Worm (Caenorhabditis elegans) whole organism, mixed stage, embryonic: ENCODE data around the gene Y57G11C.36.

Source experiments
- M03D4.4 ChIP-seq: sonication (generic microtip); optimal IDR thresholded peaks from 2 replicates; lab custom pipeline; 2017; ENCODE audit warnings: mild to moderate bottlenecking, missing genetic modification characterization, missing compliant biosample characterization
- bed-3 ChIP-seq: fragments of 200-800 bp; sonication (Bioruptor generic); optimal IDR thresholded peaks from 3 replicates; lab custom pipeline; 2018; ENCODE audit warnings: mild to moderate bottlenecking, missing genetic modification characterization, moderate library complexity, missing compliant biosample characterization
- blmp-1 ChIP-seq: fragments of 150-350 bp; optimal IDR thresholded peaks from 2 replicates; lab custom pipeline; 2014; ENCODE audit warnings: missing biosample characterization, missing genetic modification characterization
- ceh-39 ChIP-seq: fragments of 150-350 bp; optimal IDR thresholded peaks from 2 replicates; lab custom pipeline; 2014; ENCODE audit warnings: missing biosample characterization, missing genetic modification characterization
- ceh-43 ChIP-seq: fragments of 200-800 bp; sonication (Bioruptor generic); optimal IDR thresholded peaks from 2 replicates; lab custom pipeline; 2018; ENCODE audit warnings: mild to moderate bottlenecking, missing genetic modification characterization, moderate library complexity, missing compliant biosample characterization
- ceh-83 ChIP-seq: fragments of 200-800 bp; sonication (Bioruptor generic); optimal IDR thresholded peaks from 2 replicates; lab custom pipeline; 2018; ENCODE audit warnings: mild to moderate bottlenecking, missing genetic modification characterization, missing compliant biosample characterization
- drap-1 ChIP-seq: fragments of 200-800 bp; sonication (Bioruptor generic); optimal IDR thresholded peaks from 3 replicates; lab custom pipeline; 2018; ENCODE audit warnings: mild to moderate bottlenecking, missing genetic modification characterization, missing compliant biosample characterization
- elt-1 ChIP-seq: sonication (generic microtip); optimal IDR thresholded peaks from 2 replicates; lab custom pipeline; 2017; ENCODE audit warnings: missing genetic modification characterization, mild to moderate bottlenecking, missing compliant biosample characterization, antibody characterized with exemption, moderate library complexity, borderline replicate concordance; ENCODE audit not compliant: insufficient read depth
- elt-3 ChIP-seq: fragments of 150-350 bp; optimal IDR thresholded peaks from 2 replicates; lab custom pipeline; 2014; ENCODE audit warnings: missing biosample characterization, missing genetic modification characterization
- flh-1 ChIP-seq: fragments of 200-800 bp; sonication (Bioruptor generic); optimal IDR thresholded peaks from 2 replicates; lab custom pipeline; 2018; ENCODE audit warnings: mild to moderate bottlenecking, missing genetic modification characterization, moderate library complexity, missing compliant biosample characterization
- ham-2 ChIP-seq: fragments of 200-800 bp; sonication (Bioruptor generic); optimal IDR thresholded peaks from 2 replicates; lab custom pipeline; 2018; ENCODE audit warnings: mild to moderate bottlenecking, missing genetic modification characterization, missing compliant biosample characterization
- hlh-1 ChIP-seq: fragments of 150-350 bp; optimal IDR thresholded peaks from 2 replicates; lab custom pipeline; 2014; ENCODE audit warnings: missing biosample characterization, missing genetic modification reagents, missing genetic modification characterization
- lin-13 ChIP-seq: fragments of 150-350 bp; optimal IDR thresholded peaks from 2 replicates; lab custom pipeline; 2014; ENCODE audit warnings: missing biosample characterization, missing genetic modification characterization
- lin-32 ChIP-seq: fragments of 200-800 bp; sonication (Bioruptor generic); optimal IDR thresholded peaks from 2 replicates; lab custom pipeline; 2018; ENCODE audit warnings: mild to moderate bottlenecking, missing genetic modification characterization, missing compliant biosample characterization
- lsy-2 ChIP-seq: fragments of 150-350 bp; optimal IDR thresholded peaks from 2 replicates; lab custom pipeline; 2014; ENCODE audit warnings: missing biosample characterization, missing genetic modification characterization
- mab-5 ChIP-seq: fragments of 150-350 bp; optimal IDR thresholded peaks from 2 replicates; lab custom pipeline; 2014; ENCODE audit warnings: missing biosample characterization, missing genetic modification characterization
- mep-1 ChIP-seq: fragments of 150-350 bp; optimal IDR thresholded peaks from 2 replicates; lab custom pipeline; 2017; ENCODE audit warnings: missing biosample characterization, missing genetic modification reagents, missing genetic modification characterization, inconsistent platforms
- mls-2 ChIP-seq: sonication (generic microtip); optimal IDR thresholded peaks from 2 replicates; lab custom pipeline; 2016; ENCODE audit warnings: mild to moderate bottlenecking, missing genetic modification characterization, moderate library complexity, missing compliant biosample characterization
- nhr-12 ChIP-seq: fragments of 150-350 bp; optimal IDR thresholded peaks from 2 replicates; lab custom pipeline; 2014; ENCODE audit warnings: missing biosample characterization, missing genetic modification characterization
- nhr-2 ChIP-seq: fragments of 150-350 bp; optimal IDR thresholded peaks from 2 replicates; lab custom pipeline; 2014; ENCODE audit warnings: missing biosample characterization, missing genetic modification characterization
- nhr-237 ChIP-seq: fragments of 150-350 bp; optimal IDR thresholded peaks from 2 replicates; lab custom pipeline; 2014; ENCODE audit warnings: missing biosample characterization, missing genetic modification characterization
- nhr-28 ChIP-seq: fragments of 150-350 bp; optimal IDR thresholded peaks from 2 replicates; lab custom pipeline; 2014; ENCODE audit warnings: missing biosample characterization, missing genetic modification characterization
- nhr-76 ChIP-seq: sonication (generic microtip); optimal IDR thresholded peaks from 2 replicates; lab custom pipeline; 2017; ENCODE audit warnings: missing biosample characterization, missing genetic modification characterization
- pha-4 ChIP-seq: fragments of 150-350 bp; optimal IDR thresholded peaks from 2 replicates; lab custom pipeline; 2018; ENCODE audit warnings: missing biosample characterization, missing genetic modification reagents, missing genetic modification characterization
- sem-2 ChIP-seq: fragments of 200-800 bp; sonication (Bioruptor generic); optimal IDR thresholded peaks from 2 replicates; lab custom pipeline; 2018; ENCODE audit warnings: mild to moderate bottlenecking, missing genetic modification characterization, missing compliant biosample characterization
- snpc-4 ChIP-seq: fragments of 150-350 bp; optimal IDR thresholded peaks from 2 replicates; lab custom pipeline; 2014; ENCODE audit warnings: missing biosample characterization, missing genetic modification characterization
- sptf-1 ChIP-seq: sonication (generic microtip); optimal IDR thresholded peaks from 2 replicates; lab custom pipeline; 2017; ENCODE audit warnings: mild to moderate bottlenecking, missing genetic modification characterization, moderate library complexity, missing compliant biosample characterization
- tbx-8 ChIP-seq: fragments of 200-800 bp; sonication (Bioruptor generic); optimal IDR thresholded peaks from 2 replicates; lab custom pipeline; 2018; ENCODE audit warnings: mild to moderate bottlenecking, missing genetic modification characterization, moderate library complexity, missing compliant biosample characterization
- unc-120 ChIP-seq: sonication (generic microtip); optimal IDR thresholded peaks from 2 replicates; lab custom pipeline; 2017; ENCODE audit warnings: missing genetic modification characterization, missing compliant biosample characterization; ENCODE audit not compliant: poor library complexity, severe bottlenecking
- unc-39 ChIP-seq: fragments of 150-350 bp; optimal IDR thresholded peaks from 2 replicates; lab custom pipeline; 2014; ENCODE audit warnings: missing biosample characterization, missing genetic modification characterization
- unc-62 ChIP-seq: fragments of 150-350 bp; optimal IDR thresholded peaks from 2 replicates; lab custom pipeline; 2014; ENCODE audit warnings: missing biosample characterization, missing genetic modification reagents, missing genetic modification characterization
- zip-8 ChIP-seq: fragments of 150-350 bp; optimal IDR thresholded peaks from 2 replicates; lab custom pipeline; 2014; ENCODE audit warnings: missing biosample characterization, missing genetic modification characterization
- ztf-11 ChIP-seq: fragments of 150-350 bp; optimal IDR thresholded peaks from 2 replicates; lab custom pipeline; 2014; ENCODE audit warnings: missing biosample characterization, missing genetic modification characterization

The Y57G11C.36 gene

ce11 chrIV:14800931-14801330 lies 27.4 kb upstream of the Y57G11C.36 start:
- TF ChIP-seq sptf-1 (no peak), bed-3 (GFP tag; lab: Kevin White, UChicago) (no peak), lin-32 (no peak), mls-2 (tag; lab: Kevin White, UChicago) (no peak), nhr-12 (tag; lab: Kevin White, UChicago) (no peak), mab-5 (no peak), unc-120 (no peak), elt-3 (no peak), zip-8 (no peak), hlh-1 (tag; lab: Kevin White, UChicago) (no peak)

- no peak for TF ChIP-seq blmp-1 (tag; lab: Kevin White, UChicago)
- no peak for TF ChIP-seq unc-62
Measured at ce11 chrIV:14799186-14799585, 25.6 kb upstream of the Y57G11C.36 start, which contains the start of gene Y57G11C.14. Gene Y57G11C.14 (plus strand): TSS chrIV:14799311.

ce11 chrIV:14797849-14798248 lies 24.3 kb upstream of the Y57G11C.36 start, which contains the start of gene arl-8:
Gene arl-8 (plus strand): TSS chrIV:14798149.
- no peak for TF ChIP-seq blmp-1 (tag; lab: Kevin White, UChicago)
- no peak for TF ChIP-seq M03D4.4 (tag; lab: Kevin White, UChicago)
- TF ChIP-seq mep-1: no peak
- no peak for TF ChIP-seq sptf-1
- TF ChIP-seq lin-32: no peak
- no peak for TF ChIP-seq ceh-39 (tag; lab: Kevin White, UChicago)
- TF ChIP-seq unc-62: no peak
- TF ChIP-seq nhr-237 (tag; lab: Kevin White, UChicago): no peak
- TF ChIP-seq ham-2: no peak
- TF ChIP-seq tbx-8 (GFP tag; lab: Kevin White, UChicago): no peak

ce11 chrIV:14797354-14797753 lies 23.8 kb upstream of the Y57G11C.36 start, which contains the start of the genes Y57G11C.1147 and nuo-3:
Gene Y57G11C.1147 (minus strand): TSS chrIV:14797514.
Gene nuo-3 (minus strand): TSS chrIV:14797544.
- TF ChIP-seq lsy-2 (tag; lab: Kevin White, UChicago) (no peak), zip-8 (no peak), unc-39 (tag; lab: Kevin White, UChicago) (no peak), snpc-4 (tag; lab: Kevin White, UChicago) (no peak), ceh-83 (GFP tag; lab: Kevin White, UChicago) (no peak), nhr-28 (tag; lab: Kevin White, UChicago) (no peak), drap-1 (no peak), mep-1 (no peak)

ce11 chrIV:14795918-14796488 lies 22.4 kb upstream of the Y57G11C.36 start, which contains the start of gene coq-3:
Gene coq-3 (minus strand): TSS chrIV:14796324.
- TF ChIP-seq snpc-4 (tag; lab: Kevin White, UChicago): no peak
- no peak for TF ChIP-seq mls-2 (tag; lab: Kevin White, UChicago)
- no peak for TF ChIP-seq zip-8
- no peak for TF ChIP-seq ceh-43 (GFP tag; lab: Kevin White, UChicago)
- TF ChIP-seq unc-62: no peak
- TF ChIP-seq M03D4.4 (tag; lab: Kevin White, UChicago): no peak
- TF ChIP-seq lin-13 (tag; lab: Kevin White, UChicago): no peak
- no peak for TF ChIP-seq unc-120
- TF ChIP-seq nhr-76 (tag; lab: Kevin White, UChicago): no peak
- no peak for TF ChIP-seq sptf-1
- TF ChIP-seq elt-3: no peak
- no peak for TF ChIP-seq hlh-1 (tag; lab: Kevin White, UChicago)
- TF ChIP-seq nhr-2: no peak
- TF ChIP-seq lin-32: no peak
- TF ChIP-seq mab-5: no peak
- TF ChIP-seq nhr-28 (tag; lab: Kevin White, UChicago): no peak
- TF ChIP-seq, all 35 proteins: peak for 0

ce11 chrIV:14793900-14794624 lies 20.5 kb upstream of the Y57G11C.36 start:
- TF ChIP-seq lin-13 (tag; lab: Kevin White, UChicago) (peak; percentile 13), unc-120 (peak; percentile 43), ham-2 (peak; percentile 48), ztf-11 (tag; lab: Kevin White, UChicago) (peak; percentile 14), nhr-76 (tag; lab: Kevin White, UChicago) (no peak), mls-2 (tag; lab: Kevin White, UChicago) (peak; percentile 44), zip-8 (no peak), lin-32 (no peak), sem-2 (GFP tag; lab: Kevin White, UChicago) (no peak), snpc-4 (tag; lab: Kevin White, UChicago) (no peak), elt-1 (tag; lab: Kevin White, UChicago) (no peak), ceh-39 (tag; lab: Kevin White, UChicago) (peak; percentile 75), ceh-43 (GFP tag; lab: Kevin White, UChicago) (peak; percentile 14), nhr-2 (no peak), drap-1 (no peak), hlh-1 (tag; lab: Kevin White, UChicago) (no peak), mep-1 (peak; percentile 6), blmp-1 (tag; lab: Kevin White, UChicago) (peak; percentile 94), nhr-28 (tag; lab: Kevin White, UChicago) (no peak), elt-3 (no peak), nhr-12 (tag; lab: Kevin White, UChicago) (no peak), unc-39 (tag; lab: Kevin White, UChicago) (no peak), M03D4.4 (tag; lab: Kevin White, UChicago) (no peak), sptf-1 (peak; percentile 32), ceh-83 (GFP tag; lab: Kevin White, UChicago) (no peak), tbx-8 (GFP tag; lab: Kevin White, UChicago) (no peak), flh-1 (no peak), pha-4 (tag; lab: Kevin White, UChicago) (no peak), lsy-2 (tag; lab: Kevin White, UChicago) (peak; percentile 41), unc-62 (no peak)
